Worm (Caenorhabditis elegans) whole organism, L4 larva: ENCODE results near the gene syx-3.

ENCODE experiments used
- D1046.2 ChIP-seq: fragments of 200-800 bp; sonication (Bioruptor generic); IDR thresholded peaks from 2 replicates; pipeline ENCODE4 v1.3.6; 2022; ENCODE audit warnings: missing genetic modification characterization, missing compliant biosample characterization
- F37D6.2 ChIP-seq: sonication (generic microtip); optimal IDR thresholded peaks from 2 replicates; lab custom pipeline; 2016; ENCODE audit warnings: mild to moderate bottlenecking, missing genetic modification characterization, missing compliant biosample characterization
- R02D3.7 ChIP-seq: fragments of 150-350 bp; sonication (generic microtip); optimal IDR thresholded peaks from 3 replicates; lab custom pipeline; 2014; ENCODE audit warnings: missing biosample characterization, missing genetic modification characterization
- ZK337.2 ChIP-seq: fragments of 200-800 bp; sonication (Bioruptor generic); IDR thresholded peaks from 2 replicates; pipeline ENCODE4 v1.3.6; 2022; ENCODE audit warnings: missing genetic modification reagents, missing genetic modification characterization, missing compliant biosample characterization
- ZK546.5 ChIP-seq, 2 experiments: sonication (generic microtip); optimal IDR thresholded peaks; 2 replicates each; lab custom pipeline; 2017; ENCODE audit warnings: missing biosample characterization in 2 of 2, missing genetic modification characterization in 2 of 2
- ceh-44 ChIP-seq: fragments of 200-800 bp; sonication (Bioruptor generic); IDR thresholded peaks from 2 replicates; pipeline ENCODE4 v1.3.6; 2022; ENCODE audit warnings: missing genetic modification reagents, missing genetic modification characterization, missing compliant biosample characterization
- ceh-82 ChIP-seq: sonication (generic microtip); optimal IDR thresholded peaks from 2 replicates; lab custom pipeline; 2017; ENCODE audit warnings: missing biosample characterization, missing genetic modification characterization
- ctbp-1 ChIP-seq: fragments of 200-800 bp; sonication (Bioruptor generic); IDR thresholded peaks from 2 replicates; pipeline ENCODE4 v1.3.6; 2022; ENCODE audit warnings: missing genetic modification reagents, missing genetic modification characterization, missing compliant biosample characterization
- daf-12 ChIP-seq: fragments of 150-350 bp; optimal IDR thresholded peaks from 2 replicates; lab custom pipeline; 2014; ENCODE audit warnings: missing biosample characterization, missing genetic modification reagents, missing genetic modification characterization
- daf-19 ChIP-seq: fragments of 200-800 bp; sonication (Bioruptor generic); conservative IDR thresholded peaks from 2 replicates; pipeline ENCODE4 v1.3.6; 2022; ENCODE audit warnings: missing genetic modification characterization, missing compliant biosample characterization
- dmd-6 ChIP-seq: fragments of 200-800 bp; sonication (Bioruptor generic); IDR thresholded peaks from 2 replicates; pipeline ENCODE4 v1.3.6; 2022; ENCODE audit warnings: missing genetic modification reagents, missing genetic modification characterization, missing compliant biosample characterization
- duxl-1 ChIP-seq: sonication (generic microtip); optimal IDR thresholded peaks from 2 replicates; lab custom pipeline; 2016; ENCODE audit warnings: mild to moderate bottlenecking, missing genetic modification characterization, moderate library complexity, missing compliant biosample characterization; ENCODE audit not compliant: poor library complexity
- dve-1 ChIP-seq: sonication (generic microtip); optimal IDR thresholded peaks from 2 replicates; lab custom pipeline; 2017; ENCODE audit warnings: antibody characterized with exemption, mild to moderate bottlenecking, missing genetic modification characterization, missing compliant biosample characterization; ENCODE audit not compliant: insufficient read depth
- fkh-10 ChIP-seq: fragments of 150-350 bp; optimal IDR thresholded peaks from 2 replicates; lab custom pipeline; 2014; ENCODE audit warnings: missing biosample characterization, missing genetic modification reagents, missing genetic modification characterization
- hlh-11 ChIP-seq: fragments of 200-800 bp; sonication (Bioruptor generic); optimal IDR thresholded peaks from 2 replicates; lab custom pipeline; 2018; ENCODE audit warnings: mild to moderate bottlenecking, missing genetic modification characterization, missing compliant biosample characterization
- hlh-30 ChIP-seq: sonication (generic microtip); optimal IDR thresholded peaks from 2 replicates; lab custom pipeline; 2017; ENCODE audit warnings: antibody characterized with exemption, mild to moderate bottlenecking, missing genetic modification characterization, missing compliant biosample characterization; ENCODE audit not compliant: insufficient read depth
- hmg-1.1 ChIP-seq: fragments of 200-800 bp; sonication (Bioruptor generic); IDR thresholded peaks from 2 replicates; pipeline ENCODE4 v1.3.6; 2022; ENCODE audit warnings: missing genetic modification reagents, missing genetic modification characterization, missing compliant biosample characterization
- jun-1 ChIP-seq: fragments of 150-350 bp; optimal IDR thresholded peaks from 2 replicates; lab custom pipeline; 2014; ENCODE audit warnings: missing biosample characterization, missing genetic modification reagents, missing genetic modification characterization
- lir-3 ChIP-seq: sonication (generic microtip); optimal IDR thresholded peaks from 2 replicates; lab custom pipeline; 2016; ENCODE audit warnings: mild to moderate bottlenecking, missing genetic modification characterization, missing compliant biosample characterization
- lsy-2 ChIP-seq, 2 experiments: fragments of 150-350 bp in 1 of 2; sonication (generic microtip) in 1 of 2; optimal IDR thresholded peaks; 2 replicates each; lab custom pipeline; 2014 to 2017; ENCODE audit warnings: missing biosample characterization in 2 of 2, missing genetic modification characterization in 2 of 2
- madf-5 ChIP-seq, 2 experiments: fragments of 200-800 bp; sonication (Bioruptor generic); IDR thresholded peaks; 2 replicates each; pipeline ENCODE4 v1.3.6; 2022; ENCODE audit warnings: missing compliant biosample characterization in 2 of 2, missing genetic modification characterization in 2 of 2
- madf-9 ChIP-seq: fragments of 200-800 bp; sonication (Bioruptor generic); conservative IDR thresholded peaks from 2 replicates; pipeline ENCODE4 v1.3.6; 2022; ENCODE audit warnings: missing genetic modification reagents, missing genetic modification characterization, missing compliant biosample characterization
- mdl-1 ChIP-seq, 2 experiments: fragments of 150-350 bp in 1 of 2; sonication (generic microtip) in 1 of 2; optimal IDR thresholded peaks; 2 replicates each; lab custom pipeline; 2014 to 2017; ENCODE audit warnings: missing biosample characterization in 2 of 2, missing genetic modification characterization in 2 of 2
- mes-2 ChIP-seq: sonication (generic microtip); optimal IDR thresholded peaks from 2 replicates; lab custom pipeline; 2016; ENCODE audit warnings: missing genotype, mild to moderate bottlenecking, missing genetic modification characterization, missing compliant biosample characterization; ENCODE audit not compliant: poor library complexity, severe bottlenecking
- mxl-2 ChIP-seq: fragments of 200-800 bp; sonication (Bioruptor generic); conservative IDR thresholded peaks from 2 replicates; pipeline ENCODE4 v1.3.6; 2022; ENCODE audit warnings: missing genetic modification reagents, missing genetic modification characterization, missing compliant biosample characterization
- mxl-3 ChIP-seq: fragments of 200-800 bp; sonication (Bioruptor generic); optimal IDR thresholded peaks from 2 replicates; lab custom pipeline; 2018; ENCODE audit warnings: mild to moderate bottlenecking, missing genetic modification characterization, missing compliant biosample characterization
- nhr-11 ChIP-seq: fragments of 150-350 bp; optimal IDR thresholded peaks from 2 replicates; lab custom pipeline; 2014; ENCODE audit warnings: missing biosample characterization, missing genetic modification characterization
- nhr-111 ChIP-seq: fragments of 200-800 bp; sonication (Bioruptor generic); optimal IDR thresholded peaks from 2 replicates; lab custom pipeline; 2018; ENCODE audit warnings: mild to moderate bottlenecking, missing genetic modification characterization, missing compliant biosample characterization
- nhr-237 ChIP-seq: sonication (generic microtip); optimal IDR thresholded peaks from 2 replicates; lab custom pipeline; 2017; ENCODE audit warnings: missing biosample characterization, missing genetic modification characterization
- nhr-28 ChIP-seq: fragments of 150-350 bp; optimal IDR thresholded peaks from 2 replicates; lab custom pipeline; 2014; ENCODE audit warnings: missing biosample characterization, missing genetic modification characterization
- nhr-41 ChIP-seq: fragments of 200-800 bp; sonication (Bioruptor generic); IDR thresholded peaks from 2 replicates; pipeline ENCODE4 v1.3.6; 2022; ENCODE audit warnings: missing genetic modification reagents, missing genetic modification characterization, missing compliant biosample characterization
- nhr-48 ChIP-seq: sonication (generic microtip); optimal IDR thresholded peaks from 2 replicates; lab custom pipeline; 2016; ENCODE audit warnings: mild to moderate bottlenecking, missing genetic modification characterization, missing compliant biosample characterization
- nhr-76 ChIP-seq: fragments of 150-350 bp; optimal IDR thresholded peaks from 2 replicates; lab custom pipeline; 2014; ENCODE audit warnings: missing biosample characterization, missing genetic modification characterization
- nhr-77 ChIP-seq: fragments of 150-350 bp; optimal IDR thresholded peaks from 2 replicates; lab custom pipeline; 2014; ENCODE audit warnings: missing biosample characterization, missing genetic modification characterization
- pha-4 ChIP-seq, 2 experiments: fragments of 150-350 bp in 1 of 2; fragments of 200-800 bp in 1 of 2; sonication (Bioruptor generic) in 1 of 2; IDR thresholded peaks in 1 of 2; optimal IDR thresholded peaks in 1 of 2; 2 replicates each; pipeline versions ENCODE4 v1.3.6 to Lab custom; 2014 to 2022; ENCODE audit warnings: missing genetic modification characterization in 2 of 2, missing genetic modification reagents in 2 of 2, missing biosample characterization in 1 of 2, missing compliant biosample characterization in 1 of 2
- pqm-1 ChIP-seq: sonication (generic microtip); optimal IDR thresholded peaks from 2 replicates; lab custom pipeline; 2017; ENCODE audit warnings: missing biosample characterization, missing genetic modification characterization
- skn-1 ChIP-seq: fragments of 150-350 bp; optimal IDR thresholded peaks from 2 replicates; lab custom pipeline; 2014; ENCODE audit warnings: missing biosample characterization, missing genetic modification characterization
- snpc-1.2 ChIP-seq: fragments of 200-800 bp; sonication (Bioruptor generic); IDR thresholded peaks from 2 replicates; pipeline ENCODE4 v1.3.6; 2022; ENCODE audit warnings: missing genetic modification reagents, missing genetic modification characterization, missing compliant biosample characterization
- snpc-4 ChIP-seq: fragments of 150-350 bp; optimal IDR thresholded peaks from 2 replicates; lab custom pipeline; 2014; ENCODE audit warnings: missing biosample characterization, missing genetic modification characterization
- spr-1 ChIP-seq: sonication (generic microtip); optimal IDR thresholded peaks from 2 replicates; lab custom pipeline; 2016; ENCODE audit warnings: mild to moderate bottlenecking, missing genetic modification characterization, missing compliant biosample characterization
- unc-39 ChIP-seq: sonication (generic microtip); optimal IDR thresholded peaks from 2 replicates; lab custom pipeline; 2017; ENCODE audit warnings: missing biosample characterization, missing genetic modification characterization
- unc-62 ChIP-seq, 3 experiments: fragments of 150-350 bp in 1 of 3; sonication (generic microtip); optimal IDR thresholded peaks in 2 of 3; peaks in 1 of 3; 1 replicate in 1 of 3; 2 replicates in 2 of 3; lab custom pipeline; 2014 to 2017; ENCODE audit warnings: missing biosample characterization in 3 of 3, missing genetic modification characterization in 3 of 3, missing genetic modification reagents in 3 of 3, missing genotype in 1 of 3
- vab-7 ChIP-seq: fragments of 200-800 bp; sonication (Bioruptor generic); IDR thresholded peaks from 2 replicates; pipeline ENCODE4 v1.3.6; 2022; ENCODE audit warnings: missing genetic modification reagents, missing genetic modification characterization, missing compliant biosample characterization
- zfp-2 ChIP-seq: sonication (generic microtip); optimal IDR thresholded peaks from 2 replicates; lab custom pipeline; 2016; ENCODE audit warnings: mild to moderate bottlenecking, missing genetic modification characterization, missing compliant biosample characterization
- zfp-3 ChIP-seq: fragments of 200-800 bp; sonication (Bioruptor generic); conservative IDR thresholded peaks from 2 replicates; pipeline ENCODE4 v1.3.6; 2022; ENCODE audit warnings: missing genetic modification reagents, missing genetic modification characterization, missing compliant biosample characterization
- zip-2 ChIP-seq: fragments of 150-350 bp; optimal IDR thresholded peaks from 2 replicates; lab custom pipeline; 2014; ENCODE audit warnings: missing biosample characterization, missing genetic modification characterization
- ztf-11 ChIP-seq: fragments of 150-350 bp; optimal IDR thresholded peaks from 2 replicates; lab custom pipeline; 2014; ENCODE audit warnings: missing biosample characterization, missing genetic modification characterization

The syx-3 gene

DNA sequence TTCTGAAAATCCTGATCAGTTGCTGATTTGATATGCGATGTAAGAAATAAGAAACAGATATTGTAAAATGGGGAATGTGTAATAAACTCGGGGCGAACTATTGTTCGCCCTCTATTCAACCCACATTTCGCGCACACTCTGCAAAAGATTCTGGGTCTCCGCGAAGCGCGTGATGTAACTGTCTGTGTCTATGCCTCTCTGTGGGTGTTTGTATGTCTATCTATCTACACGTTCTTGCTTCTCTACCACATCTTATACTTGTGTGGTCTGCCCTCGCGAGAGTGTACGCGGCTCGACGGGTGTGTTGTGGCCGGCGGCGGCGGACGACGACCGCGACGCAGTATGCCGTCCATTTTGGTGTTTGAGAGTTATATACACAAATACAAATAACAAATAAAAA, 12.4 kb upstream of the syx-3 start (continued):
- TF ChIP-seq mdl-1 (tag; optimal IDR thresholded peaks at IDR 0.05; lab: Kevin White, UChicago): peak; percentile 46 to 92
- TF ChIP-seq ZK337.2 (GFP tag; lab: Robert Waterston, UW): no peak
- TF ChIP-seq madf-9: peak; percentile 37; the same call in 1 of the 2 replicates
- TF ChIP-seq dmd-6 (GFP tag; lab: Robert Waterston, UW): peak; percentile 67
- TF ChIP-seq daf-19 (GFP tag; lab: Robert Waterston, UW): no peak
- TF ChIP-seq lsy-2 (tag; optimal IDR thresholded peaks at IDR 0.05; lab: Kevin White, UChicago): peak in 1 of 2 experiments; percentile 73
- peak in 1 of 2 experiments; percentile 95 for TF ChIP-seq unc-62 (GFP tag; optimal IDR thresholded peaks at IDR 0.05 in 1 of 2; lab: Kevin White, UChicago)
- TF ChIP-seq unc-62 (tag; optimal IDR thresholded peaks at IDR 0.05; lab: Kevin White, UChicago): no peak
- TF ChIP-seq unc-39: no peak
- no peak for TF ChIP-seq zfp-3
- TF ChIP-seq vab-7 (GFP tag; lab: Robert Waterston, UW): no peak
- peak; percentile 6 for TF ChIP-seq pqm-1 (tag; lab: Kevin White, UChicago)
- peak; percentile 28 for TF ChIP-seq nhr-48 (tag; lab: Kevin White, UChicago)
- peak; percentile 26 for TF ChIP-seq jun-1 (tag; lab: Kevin White, UChicago)
- TF ChIP-seq ceh-82 (tag; lab: Kevin White, UChicago): no peak
- TF ChIP-seq ztf-11 (tag; lab: Kevin White, UChicago): no peak
- no peak for TF ChIP-seq D1046.2 (GFP tag; lab: Robert Waterston, UW)
- TF ChIP-seq ZK546.5 (tag; optimal IDR thresholded peaks at IDR 0.05; lab: Kevin White, UChicago): no peak
- peak; percentile 81 for TF ChIP-seq mes-2 (tag; lab: Kevin White, UChicago)
- no peak for TF ChIP-seq ceh-44 (GFP tag; lab: Robert Waterston, UW)
- TF ChIP-seq lir-3 (tag; lab: Kevin White, UChicago): no peak
- TF ChIP-seq R02D3.7 (tag; lab: Kevin White, UChicago): no peak
- TF ChIP-seq duxl-1 (tag; lab: Kevin White, UChicago): peak; percentile 30
- peak; percentile 86 for TF ChIP-seq nhr-28 (tag; lab: Kevin White, UChicago)
- TF ChIP-seq spr-1 (tag; lab: Kevin White, UChicago): peak; percentile 21
- TF ChIP-seq nhr-41 (GFP tag; lab: Robert Waterston, UW): no peak
- TF ChIP-seq nhr-237 (tag; lab: Kevin White, UChicago): no peak
- TF ChIP-seq dve-1 (tag; lab: Kevin White, UChicago): peak; percentile 68
- TF ChIP-seq nhr-76: no peak
- peak; percentile 53 for TF ChIP-seq F37D6.2
- no peak for TF ChIP-seq pha-4 (GFP tag; IDR thresholded peaks at IDR 0.05; lab: Robert Waterston, UW)
- no peak for TF ChIP-seq pha-4 (tag; optimal IDR thresholded peaks at IDR 0.05; lab: Kevin White, UChicago)

DNA sequence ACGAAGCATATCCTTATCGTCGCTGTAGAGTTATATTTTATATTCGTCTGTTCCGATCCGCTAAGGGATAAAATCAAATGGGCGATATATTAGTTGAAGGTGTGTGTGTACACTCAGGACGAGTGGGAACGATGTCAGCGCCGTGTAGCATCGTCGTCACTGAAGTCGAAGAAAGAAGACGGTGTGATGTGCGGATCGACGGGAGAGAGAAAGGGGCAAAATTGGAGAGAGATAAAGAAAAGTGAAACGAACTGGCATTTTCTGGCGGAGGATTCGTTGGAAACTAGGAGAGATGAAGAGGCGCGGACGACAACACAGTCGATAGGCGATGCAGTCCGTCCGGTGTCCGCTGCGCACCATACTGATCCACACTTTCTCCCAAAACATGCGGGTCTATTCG, 10.9 kb upstream of the syx-3 start, which contains the start of gene C26B9.3:
Gene C26B9.3 (plus strand): TSS at position 343 of the 400 bp plus-strand sequence.
- TF ChIP-seq daf-12 (tag; lab: Kevin White, UChicago) (no peak), spr-1 (tag; lab: Kevin White, UChicago) (peak; percentile 7), zfp-3 (no peak), hlh-11 (tag; lab: Kevin White, UChicago) (peak; percentile 41), snpc-4 (tag; lab: Kevin White, UChicago) (no peak), mxl-3 (peak; percentile 68), nhr-28 (tag; lab: Kevin White, UChicago) (peak; percentile 8), mdl-1 (tag; optimal IDR thresholded peaks at IDR 0.05; lab: Kevin White, UChicago) (peak in 1 of 2 experiments; percentile 36)

DNA sequence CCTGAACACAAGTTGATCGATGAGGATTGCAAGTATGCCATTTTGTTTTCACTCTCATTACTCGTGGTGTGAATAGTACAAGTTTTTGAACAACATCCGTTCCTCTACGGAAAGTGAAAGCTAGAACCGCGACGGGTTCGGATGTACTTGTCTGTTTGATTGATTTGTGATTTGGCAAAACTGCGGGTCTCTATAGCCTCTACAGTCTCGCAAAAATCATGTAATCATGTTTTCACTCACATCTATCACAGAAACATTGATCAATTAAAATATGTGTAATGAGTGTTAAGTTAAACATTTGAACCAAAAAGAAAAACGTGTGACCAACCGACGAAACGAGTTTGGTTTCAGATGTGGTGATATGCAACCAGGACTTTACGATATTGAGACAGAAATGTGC, 9.5 kb upstream of the syx-3 start:
- TF ChIP-seq skn-1 (tag; lab: Kevin White, UChicago): no peak
- TF ChIP-seq F37D6.2: no peak
- no peak for TF ChIP-seq mes-2 (tag; lab: Kevin White, UChicago)
- no peak for TF ChIP-seq zfp-3
- TF ChIP-seq nhr-111 (GFP tag; lab: Kevin White, UChicago): no peak
- TF ChIP-seq madf-5 (GFP tag; IDR thresholded peaks at IDR 0.05; lab: Robert Waterston, UW): no peak
- no peak for TF ChIP-seq snpc-1.2
- no peak for TF ChIP-seq zip-2 (tag; lab: Kevin White, UChicago)
- TF ChIP-seq zfp-2: no peak
- TF ChIP-seq hlh-30 (tag; lab: Kevin White, UChicago): peak; percentile 24
- TF ChIP-seq ctbp-1 (GFP tag; lab: Robert Waterston, UW): no peak
- no peak for TF ChIP-seq fkh-10 (GFP tag; lab: Kevin White, UChicago)
- no peak for TF ChIP-seq hmg-1.1 (GFP tag; lab: Robert Waterston, UW)
- peak in 1 of 2 experiments; percentile 71 for TF ChIP-seq mdl-1 (tag; optimal IDR thresholded peaks at IDR 0.05; lab: Kevin White, UChicago)
- no peak for TF ChIP-seq nhr-77
- TF ChIP-seq mxl-2 (GFP tag; lab: Robert Waterston, UW): no peak
- no peak for TF ChIP-seq nhr-11 (tag; lab: Kevin White, UChicago)
